Worm (Caenorhabditis elegans) whole organism, mixed stage, embryonic: ENCODE data around the gene C03A7.13.

Experiments used
- M03D4.4 ChIP-seq: sonication (generic microtip); optimal IDR thresholded peaks from 2 replicates; lab custom pipeline; 2017; ENCODE audit warnings: mild to moderate bottlenecking, missing genetic modification characterization, missing compliant biosample characterization
- bed-3 ChIP-seq: fragments of 200-800 bp; sonication (Bioruptor generic); optimal IDR thresholded peaks from 3 replicates; lab custom pipeline; 2018; ENCODE audit warnings: mild to moderate bottlenecking, missing genetic modification characterization, moderate library complexity, missing compliant biosample characterization
- blmp-1 ChIP-seq: fragments of 150-350 bp; optimal IDR thresholded peaks from 2 replicates; lab custom pipeline; 2014; ENCODE audit warnings: missing biosample characterization, missing genetic modification characterization
- ceh-39 ChIP-seq: fragments of 150-350 bp; optimal IDR thresholded peaks from 2 replicates; lab custom pipeline; 2014; ENCODE audit warnings: missing biosample characterization, missing genetic modification characterization
- ceh-43 ChIP-seq: fragments of 200-800 bp; sonication (Bioruptor generic); optimal IDR thresholded peaks from 2 replicates; lab custom pipeline; 2018; ENCODE audit warnings: mild to moderate bottlenecking, missing genetic modification characterization, moderate library complexity, missing compliant biosample characterization
- ceh-83 ChIP-seq: fragments of 200-800 bp; sonication (Bioruptor generic); optimal IDR thresholded peaks from 2 replicates; lab custom pipeline; 2018; ENCODE audit warnings: mild to moderate bottlenecking, missing genetic modification characterization, missing compliant biosample characterization
- ces-1 ChIP-seq: fragments of 150-350 bp; optimal IDR thresholded peaks from 2 replicates; lab custom pipeline; 2014; ENCODE audit warnings: missing biosample characterization, missing genetic modification reagents, missing genetic modification characterization
- cnd-1 ChIP-seq: fragments of 200-800 bp; sonication (Bioruptor generic); optimal IDR thresholded peaks from 2 replicates; lab custom pipeline; 2018; ENCODE audit warnings: mild to moderate bottlenecking, missing genetic modification characterization, missing compliant biosample characterization
- drap-1 ChIP-seq: fragments of 200-800 bp; sonication (Bioruptor generic); optimal IDR thresholded peaks from 3 replicates; lab custom pipeline; 2018; ENCODE audit warnings: mild to moderate bottlenecking, missing genetic modification characterization, missing compliant biosample characterization
- elt-1 ChIP-seq: sonication (generic microtip); optimal IDR thresholded peaks from 2 replicates; lab custom pipeline; 2017; ENCODE audit warnings: missing genetic modification characterization, mild to moderate bottlenecking, missing compliant biosample characterization, antibody characterized with exemption, moderate library complexity, borderline replicate concordance; ENCODE audit not compliant: insufficient read depth
- elt-3 ChIP-seq: fragments of 150-350 bp; optimal IDR thresholded peaks from 2 replicates; lab custom pipeline; 2014; ENCODE audit warnings: missing biosample characterization, missing genetic modification characterization
- flh-1 ChIP-seq: fragments of 200-800 bp; sonication (Bioruptor generic); optimal IDR thresholded peaks from 2 replicates; lab custom pipeline; 2018; ENCODE audit warnings: mild to moderate bottlenecking, missing genetic modification characterization, moderate library complexity, missing compliant biosample characterization
- ham-2 ChIP-seq: fragments of 200-800 bp; sonication (Bioruptor generic); optimal IDR thresholded peaks from 2 replicates; lab custom pipeline; 2018; ENCODE audit warnings: mild to moderate bottlenecking, missing genetic modification characterization, missing compliant biosample characterization
- hlh-1 ChIP-seq: fragments of 150-350 bp; optimal IDR thresholded peaks from 2 replicates; lab custom pipeline; 2014; ENCODE audit warnings: missing biosample characterization, missing genetic modification reagents, missing genetic modification characterization
- lin-13 ChIP-seq: fragments of 150-350 bp; optimal IDR thresholded peaks from 2 replicates; lab custom pipeline; 2014; ENCODE audit warnings: missing biosample characterization, missing genetic modification characterization
- lin-32 ChIP-seq: fragments of 200-800 bp; sonication (Bioruptor generic); optimal IDR thresholded peaks from 2 replicates; lab custom pipeline; 2018; ENCODE audit warnings: mild to moderate bottlenecking, missing genetic modification characterization, missing compliant biosample characterization
- lsy-2 ChIP-seq: fragments of 150-350 bp; optimal IDR thresholded peaks from 2 replicates; lab custom pipeline; 2014; ENCODE audit warnings: missing biosample characterization, missing genetic modification characterization
- mab-5 ChIP-seq: fragments of 150-350 bp; optimal IDR thresholded peaks from 2 replicates; lab custom pipeline; 2014; ENCODE audit warnings: missing biosample characterization, missing genetic modification characterization
- mep-1 ChIP-seq: fragments of 150-350 bp; optimal IDR thresholded peaks from 2 replicates; lab custom pipeline; 2017; ENCODE audit warnings: missing biosample characterization, missing genetic modification reagents, missing genetic modification characterization, inconsistent platforms
- nhr-2 ChIP-seq: fragments of 150-350 bp; optimal IDR thresholded peaks from 2 replicates; lab custom pipeline; 2014; ENCODE audit warnings: missing biosample characterization, missing genetic modification characterization
- nhr-237 ChIP-seq: fragments of 150-350 bp; optimal IDR thresholded peaks from 2 replicates; lab custom pipeline; 2014; ENCODE audit warnings: missing biosample characterization, missing genetic modification characterization
- nhr-28 ChIP-seq: fragments of 150-350 bp; optimal IDR thresholded peaks from 2 replicates; lab custom pipeline; 2014; ENCODE audit warnings: missing biosample characterization, missing genetic modification characterization
- nhr-76 ChIP-seq: sonication (generic microtip); optimal IDR thresholded peaks from 2 replicates; lab custom pipeline; 2017; ENCODE audit warnings: missing biosample characterization, missing genetic modification characterization
- pha-4 ChIP-seq: fragments of 150-350 bp; optimal IDR thresholded peaks from 2 replicates; lab custom pipeline; 2018; ENCODE audit warnings: missing biosample characterization, missing genetic modification reagents, missing genetic modification characterization
- snpc-4 ChIP-seq: fragments of 150-350 bp; optimal IDR thresholded peaks from 2 replicates; lab custom pipeline; 2014; ENCODE audit warnings: missing biosample characterization, missing genetic modification characterization
- sptf-1 ChIP-seq: sonication (generic microtip); optimal IDR thresholded peaks from 2 replicates; lab custom pipeline; 2017; ENCODE audit warnings: mild to moderate bottlenecking, missing genetic modification characterization, moderate library complexity, missing compliant biosample characterization
- tbx-8 ChIP-seq: fragments of 200-800 bp; sonication (Bioruptor generic); optimal IDR thresholded peaks from 2 replicates; lab custom pipeline; 2018; ENCODE audit warnings: mild to moderate bottlenecking, missing genetic modification characterization, moderate library complexity, missing compliant biosample characterization
- unc-120 ChIP-seq: sonication (generic microtip); optimal IDR thresholded peaks from 2 replicates; lab custom pipeline; 2017; ENCODE audit warnings: missing genetic modification characterization, missing compliant biosample characterization; ENCODE audit not compliant: poor library complexity, severe bottlenecking
- unc-39 ChIP-seq: fragments of 150-350 bp; optimal IDR thresholded peaks from 2 replicates; lab custom pipeline; 2014; ENCODE audit warnings: missing biosample characterization, missing genetic modification characterization
- zip-8 ChIP-seq: fragments of 150-350 bp; optimal IDR thresholded peaks from 2 replicates; lab custom pipeline; 2014; ENCODE audit warnings: missing biosample characterization, missing genetic modification characterization
- ztf-11 ChIP-seq: fragments of 150-350 bp; optimal IDR thresholded peaks from 2 replicates; lab custom pipeline; 2014; ENCODE audit warnings: missing biosample characterization, missing genetic modification characterization

The C03A7.13 gene

DNA sequence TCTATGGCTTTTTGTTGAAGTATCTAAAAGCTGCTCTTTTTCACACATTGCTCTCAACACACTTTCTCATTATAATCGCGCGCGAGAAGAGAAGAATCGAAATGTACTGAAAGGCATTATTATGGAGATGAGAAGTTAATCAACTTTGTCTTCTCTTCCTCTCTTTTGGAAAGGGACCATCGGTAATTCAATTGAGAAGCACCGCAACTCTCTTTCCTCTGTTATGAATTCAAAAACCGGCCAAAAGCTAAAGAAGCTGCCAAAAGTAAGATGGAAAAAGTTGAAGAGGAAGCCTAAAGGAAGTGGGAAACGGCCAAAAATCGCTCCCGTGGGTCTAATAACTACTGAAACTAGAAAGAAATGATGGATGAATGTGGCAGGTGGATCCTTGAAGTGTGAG, 7.8 kb upstream of the C03A7.13 start:
- TF ChIP-seq elt-1 (no peak), ces-1 (GFP tag; lab: Kevin White, UChicago) (peak; percentile 99), M03D4.4 (tag; lab: Kevin White, UChicago) (no peak), hlh-1 (tag; lab: Kevin White, UChicago) (no peak), flh-1 (no peak), elt-3 (tag; lab: Kevin White, UChicago) (no peak)

DNA sequence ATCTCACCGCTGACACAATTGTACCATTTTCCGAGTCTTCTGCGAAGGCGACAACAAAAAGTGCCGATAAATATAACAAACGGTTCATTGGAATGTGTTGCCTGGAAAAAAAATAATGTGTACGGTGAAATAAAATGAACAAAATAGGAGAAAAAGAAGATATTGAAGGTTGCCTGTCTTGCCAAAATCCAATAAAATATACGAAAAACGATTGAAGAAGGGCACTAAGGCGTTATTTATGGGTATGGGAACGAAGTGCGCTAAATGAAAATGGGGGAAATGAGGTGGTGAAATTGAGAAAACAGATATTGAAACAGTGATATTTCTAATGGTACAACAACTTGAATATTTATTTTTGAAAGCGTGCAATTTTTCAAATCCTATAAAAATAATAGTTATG, 5.9 kb upstream of the C03A7.13 start, which contains the start of gene Y47A7.2:
Gene Y47A7.2 (minus strand): TSS at position 101 of the 400 bp plus-strand sequence.
- TF ChIP-seq lin-32 (GFP tag; lab: Kevin White, UChicago), result no peak
- no peak for TF ChIP-seq zip-8 (tag; lab: Kevin White, UChicago)
- no peak for TF ChIP-seq unc-39 (tag; lab: Kevin White, UChicago)
- no peak for TF ChIP-seq ces-1 (GFP tag; lab: Kevin White, UChicago)
- no peak for TF ChIP-seq unc-120
- TF ChIP-seq sptf-1 (tag; lab: Kevin White, UChicago), result no peak
- TF ChIP-seq nhr-2 (tag; lab: Kevin White, UChicago), result no peak
- TF ChIP-seq mab-5 (tag; lab: Kevin White, UChicago), result no peak
- no peak for TF ChIP-seq nhr-237
- TF ChIP-seq nhr-28, result no peak
- TF ChIP-seq nhr-76 (tag; lab: Kevin White, UChicago), result no peak
- TF ChIP-seq snpc-4 (tag; lab: Kevin White, UChicago), result no peak
- no peak for TF ChIP-seq drap-1
- TF ChIP-seq hlh-1 (tag; lab: Kevin White, UChicago), result no peak
- TF ChIP-seq lsy-2 (tag; lab: Kevin White, UChicago), result no peak

DNA sequence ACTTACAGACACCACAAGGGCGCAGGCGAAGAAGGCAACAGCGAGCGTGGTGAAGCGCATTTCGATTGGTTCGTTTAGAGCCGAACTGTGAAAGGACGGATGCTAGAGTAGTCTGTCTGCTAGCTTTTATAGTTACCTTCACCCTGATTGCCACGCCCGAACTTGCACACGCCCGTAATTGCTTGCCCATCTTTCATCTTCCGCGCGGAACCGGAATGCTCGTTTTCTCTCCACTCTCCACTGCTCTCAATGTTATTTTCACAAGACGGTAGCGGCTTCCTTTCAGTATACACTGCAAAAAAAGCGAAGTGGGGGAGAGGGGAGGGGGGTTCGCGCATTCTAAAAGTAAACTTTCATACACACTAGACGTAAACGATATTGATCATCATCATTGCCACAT, 2.2 kb upstream of the C03A7.13 start, which contains the start of gene abu-8:
Gene abu-8 (minus strand): TSS at position 101 of the 400 bp plus-strand sequence.
- TF ChIP-seq unc-39 (tag; lab: Kevin White, UChicago) (no peak), nhr-76 (tag; lab: Kevin White, UChicago) (no peak), hlh-1 (tag; lab: Kevin White, UChicago) (no peak), ztf-11 (no peak), elt-1 (no peak), pha-4 (tag; lab: Kevin White, UChicago) (no peak), M03D4.4 (tag; lab: Kevin White, UChicago) (no peak), blmp-1 (no peak)

DNA sequence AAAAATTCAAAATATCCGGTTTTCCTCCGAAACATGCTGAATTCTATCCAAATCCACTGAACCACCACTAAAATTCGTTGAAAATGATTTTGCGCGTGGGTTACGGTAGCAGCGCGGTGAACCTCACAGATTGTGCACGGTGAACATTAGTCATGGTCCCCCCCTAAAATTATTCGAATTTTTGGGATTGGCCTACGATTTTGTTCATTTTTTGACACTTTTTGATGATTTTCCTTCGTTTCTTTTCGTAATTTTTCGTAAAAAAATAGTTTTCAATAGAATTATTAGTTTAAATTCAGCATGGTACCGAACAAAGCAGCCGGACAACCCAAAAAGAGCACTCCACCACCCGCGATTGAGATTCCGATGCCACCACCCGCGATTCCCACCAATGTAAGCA, 10.7 kb downstream of the C03A7.13 start, which contains the start of gene C03A7.2:
Gene C03A7.2 (plus strand): TSS at position 301 of the 400 bp plus-strand sequence.
- no peak for TF ChIP-seq flh-1
- no peak for TF ChIP-seq unc-120
- no peak for TF ChIP-seq nhr-28

DNA sequence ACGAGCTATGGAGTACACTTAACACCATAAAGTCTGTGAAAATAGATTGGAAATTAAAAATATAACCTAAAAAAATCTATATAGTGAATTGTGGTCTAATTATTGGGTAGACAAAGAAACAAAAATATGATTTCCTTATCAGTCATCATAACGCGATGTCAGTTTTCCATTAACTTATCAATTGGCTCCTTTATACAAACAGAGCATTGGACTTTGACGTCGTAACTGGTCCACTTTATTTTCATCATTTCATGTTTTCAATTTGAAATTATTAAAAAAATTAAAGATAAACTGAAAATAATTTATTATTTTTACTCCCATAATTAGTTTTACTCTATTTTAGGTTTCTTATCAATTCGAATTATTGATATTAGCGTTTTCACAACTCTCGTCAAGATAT, 14.3 kb downstream of the C03A7.13 start:
- TF ChIP-seq elt-3 (tag; lab: Kevin White, UChicago) (no peak), zip-8 (tag; lab: Kevin White, UChicago) (no peak), mep-1 (tag; lab: Kevin White, UChicago) (no peak), cnd-1 (tag; lab: Kevin White, UChicago) (no peak), tbx-8 (GFP tag; lab: Kevin White, UChicago) (no peak), lsy-2 (tag; lab: Kevin White, UChicago) (no peak), mab-5 (tag; lab: Kevin White, UChicago) (no peak), M03D4.4 (tag; lab: Kevin White, UChicago) (no peak), ceh-83 (GFP tag; lab: Kevin White, UChicago) (no peak), flh-1 (no peak), lin-13 (tag; lab: Kevin White, UChicago) (no peak), lin-32 (GFP tag; lab: Kevin White, UChicago) (no peak), elt-1 (no peak), nhr-2 (tag; lab: Kevin White, UChicago) (no peak)
- TF ChIP-seq, all 35 proteins: peak for 0

DNA sequence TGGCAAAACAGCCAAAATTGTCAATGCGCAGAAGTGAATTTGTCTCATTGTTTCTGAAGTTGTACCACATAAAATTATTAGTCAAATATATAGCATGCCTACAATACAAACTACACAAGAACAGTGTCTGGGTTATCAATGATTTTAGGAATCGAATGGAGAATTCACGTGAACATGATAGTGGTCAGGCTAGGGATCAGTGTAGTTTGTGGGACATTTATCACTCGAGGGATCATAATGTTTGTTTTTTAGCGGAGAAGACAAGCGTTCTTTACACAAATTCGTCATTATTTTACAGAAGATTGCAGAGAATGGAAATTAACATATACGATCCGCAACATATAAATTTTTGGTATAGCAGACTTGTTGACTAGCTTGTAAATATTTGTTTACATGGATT, 15.1 kb downstream of the C03A7.13 start, which contains the start of gene ugt-51:
Gene ugt-51 (minus strand): TSS at position 101 of the 400 bp plus-strand sequence.
- TF ChIP-seq lsy-2 (tag; lab: Kevin White, UChicago), result no peak
- TF ChIP-seq nhr-2 (tag; lab: Kevin White, UChicago), result no peak

DNA sequence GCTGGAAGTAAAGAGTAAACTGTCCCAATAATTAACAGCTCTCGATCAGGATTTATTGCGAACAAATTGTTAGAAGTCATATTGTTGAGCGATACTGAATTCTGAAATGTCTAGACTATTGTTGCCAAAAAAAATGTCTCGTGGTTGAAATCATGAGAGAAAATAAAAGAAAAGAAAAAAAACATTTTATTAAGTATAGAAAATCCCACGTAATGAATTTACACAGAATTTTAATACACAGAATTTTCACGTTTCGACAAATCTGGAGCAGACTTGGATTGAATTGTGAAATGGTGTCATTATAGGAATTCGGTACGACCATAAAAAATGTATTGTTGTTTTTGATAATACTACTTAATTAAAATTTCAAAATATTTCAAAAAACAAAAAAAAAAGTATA, 19.5 kb downstream of the C03A7.13 start, which contains the start of gene srt-65:
Gene srt-65 (minus strand): TSS at position 101 of the 400 bp plus-strand sequence.
- TF ChIP-seq ham-2 (GFP tag; lab: Kevin White, UChicago) (no peak), mep-1 (tag; lab: Kevin White, UChicago) (no peak), ztf-11 (no peak), tbx-8 (GFP tag; lab: Kevin White, UChicago) (no peak), mab-5 (tag; lab: Kevin White, UChicago) (no peak), flh-1 (no peak), ceh-43 (GFP tag; lab: Kevin White, UChicago) (no peak), ceh-39 (tag; lab: Kevin White, UChicago) (no peak), bed-3 (no peak)
